Worm (Caenorhabditis elegans) whole organism, mixed stage, embryonic: ENCODE measurements around the gene dbl-1.

Source experiments
- M03D4.4 ChIP-seq: sonication (generic microtip); optimal IDR thresholded peaks from 2 replicates; lab custom pipeline; 2017; ENCODE audit warnings: mild to moderate bottlenecking, missing genetic modification characterization, missing compliant biosample characterization
- bed-3 ChIP-seq: fragments of 200-800 bp; sonication (Bioruptor generic); optimal IDR thresholded peaks from 3 replicates; lab custom pipeline; 2018; ENCODE audit warnings: mild to moderate bottlenecking, missing genetic modification characterization, moderate library complexity, missing compliant biosample characterization
- blmp-1 ChIP-seq: fragments of 150-350 bp; optimal IDR thresholded peaks from 2 replicates; lab custom pipeline; 2014; ENCODE audit warnings: missing biosample characterization, missing genetic modification characterization
- ceh-39 ChIP-seq: fragments of 150-350 bp; optimal IDR thresholded peaks from 2 replicates; lab custom pipeline; 2014; ENCODE audit warnings: missing biosample characterization, missing genetic modification characterization
- ceh-83 ChIP-seq: fragments of 200-800 bp; sonication (Bioruptor generic); optimal IDR thresholded peaks from 2 replicates; lab custom pipeline; 2018; ENCODE audit warnings: mild to moderate bottlenecking, missing genetic modification characterization, missing compliant biosample characterization
- ces-1 ChIP-seq: fragments of 150-350 bp; optimal IDR thresholded peaks from 2 replicates; lab custom pipeline; 2014; ENCODE audit warnings: missing biosample characterization, missing genetic modification reagents, missing genetic modification characterization
- cnd-1 ChIP-seq: fragments of 200-800 bp; sonication (Bioruptor generic); optimal IDR thresholded peaks from 2 replicates; lab custom pipeline; 2018; ENCODE audit warnings: mild to moderate bottlenecking, missing genetic modification characterization, missing compliant biosample characterization
- drap-1 ChIP-seq: fragments of 200-800 bp; sonication (Bioruptor generic); optimal IDR thresholded peaks from 3 replicates; lab custom pipeline; 2018; ENCODE audit warnings: mild to moderate bottlenecking, missing genetic modification characterization, missing compliant biosample characterization
- elt-1 ChIP-seq: sonication (generic microtip); optimal IDR thresholded peaks from 2 replicates; lab custom pipeline; 2017; ENCODE audit warnings: missing genetic modification characterization, mild to moderate bottlenecking, missing compliant biosample characterization, antibody characterized with exemption, moderate library complexity, borderline replicate concordance; ENCODE audit not compliant: insufficient read depth
- elt-3 ChIP-seq: fragments of 150-350 bp; optimal IDR thresholded peaks from 2 replicates; lab custom pipeline; 2014; ENCODE audit warnings: missing biosample characterization, missing genetic modification characterization
- ham-2 ChIP-seq: fragments of 200-800 bp; sonication (Bioruptor generic); optimal IDR thresholded peaks from 2 replicates; lab custom pipeline; 2018; ENCODE audit warnings: mild to moderate bottlenecking, missing genetic modification characterization, missing compliant biosample characterization
- hlh-1 ChIP-seq: fragments of 150-350 bp; optimal IDR thresholded peaks from 2 replicates; lab custom pipeline; 2014; ENCODE audit warnings: missing biosample characterization, missing genetic modification reagents, missing genetic modification characterization
- lin-13 ChIP-seq: fragments of 150-350 bp; optimal IDR thresholded peaks from 2 replicates; lab custom pipeline; 2014; ENCODE audit warnings: missing biosample characterization, missing genetic modification characterization
- lin-32 ChIP-seq: fragments of 200-800 bp; sonication (Bioruptor generic); optimal IDR thresholded peaks from 2 replicates; lab custom pipeline; 2018; ENCODE audit warnings: mild to moderate bottlenecking, missing genetic modification characterization, missing compliant biosample characterization
- lsy-2 ChIP-seq: fragments of 150-350 bp; optimal IDR thresholded peaks from 2 replicates; lab custom pipeline; 2014; ENCODE audit warnings: missing biosample characterization, missing genetic modification characterization
- mab-5 ChIP-seq: fragments of 150-350 bp; optimal IDR thresholded peaks from 2 replicates; lab custom pipeline; 2014; ENCODE audit warnings: missing biosample characterization, missing genetic modification characterization
- mep-1 ChIP-seq: fragments of 150-350 bp; optimal IDR thresholded peaks from 2 replicates; lab custom pipeline; 2017; ENCODE audit warnings: missing biosample characterization, missing genetic modification reagents, missing genetic modification characterization, inconsistent platforms
- mls-2 ChIP-seq: sonication (generic microtip); optimal IDR thresholded peaks from 2 replicates; lab custom pipeline; 2016; ENCODE audit warnings: mild to moderate bottlenecking, missing genetic modification characterization, moderate library complexity, missing compliant biosample characterization
- nhr-12 ChIP-seq: fragments of 150-350 bp; optimal IDR thresholded peaks from 2 replicates; lab custom pipeline; 2014; ENCODE audit warnings: missing biosample characterization, missing genetic modification characterization
- nhr-2 ChIP-seq: fragments of 150-350 bp; optimal IDR thresholded peaks from 2 replicates; lab custom pipeline; 2014; ENCODE audit warnings: missing biosample characterization, missing genetic modification characterization
- nhr-237 ChIP-seq: fragments of 150-350 bp; optimal IDR thresholded peaks from 2 replicates; lab custom pipeline; 2014; ENCODE audit warnings: missing biosample characterization, missing genetic modification characterization
- nhr-28 ChIP-seq: fragments of 150-350 bp; optimal IDR thresholded peaks from 2 replicates; lab custom pipeline; 2014; ENCODE audit warnings: missing biosample characterization, missing genetic modification characterization
- nhr-76 ChIP-seq: sonication (generic microtip); optimal IDR thresholded peaks from 2 replicates; lab custom pipeline; 2017; ENCODE audit warnings: missing biosample characterization, missing genetic modification characterization
- pha-4 ChIP-seq: fragments of 150-350 bp; optimal IDR thresholded peaks from 2 replicates; lab custom pipeline; 2018; ENCODE audit warnings: missing biosample characterization, missing genetic modification reagents, missing genetic modification characterization
- sem-2 ChIP-seq: fragments of 200-800 bp; sonication (Bioruptor generic); optimal IDR thresholded peaks from 2 replicates; lab custom pipeline; 2018; ENCODE audit warnings: mild to moderate bottlenecking, missing genetic modification characterization, missing compliant biosample characterization
- snpc-4 ChIP-seq: fragments of 150-350 bp; optimal IDR thresholded peaks from 2 replicates; lab custom pipeline; 2014; ENCODE audit warnings: missing biosample characterization, missing genetic modification characterization
- sptf-1 ChIP-seq: sonication (generic microtip); optimal IDR thresholded peaks from 2 replicates; lab custom pipeline; 2017; ENCODE audit warnings: mild to moderate bottlenecking, missing genetic modification characterization, moderate library complexity, missing compliant biosample characterization
- tbx-8 ChIP-seq: fragments of 200-800 bp; sonication (Bioruptor generic); optimal IDR thresholded peaks from 2 replicates; lab custom pipeline; 2018; ENCODE audit warnings: mild to moderate bottlenecking, missing genetic modification characterization, moderate library complexity, missing compliant biosample characterization
- unc-39 ChIP-seq: fragments of 150-350 bp; optimal IDR thresholded peaks from 2 replicates; lab custom pipeline; 2014; ENCODE audit warnings: missing biosample characterization, missing genetic modification characterization
- unc-62 ChIP-seq: fragments of 150-350 bp; optimal IDR thresholded peaks from 2 replicates; lab custom pipeline; 2014; ENCODE audit warnings: missing biosample characterization, missing genetic modification reagents, missing genetic modification characterization
- ztf-11 ChIP-seq: fragments of 150-350 bp; optimal IDR thresholded peaks from 2 replicates; lab custom pipeline; 2014; ENCODE audit warnings: missing biosample characterization, missing genetic modification characterization

Gene dbl-1

ce11 chrV:6783044-6783625 is 25.2 kb downstream of the dbl-1 start:
- TF ChIP-seq unc-39 (tag; lab: Kevin White, UChicago) (no peak), mls-2 (tag; lab: Kevin White, UChicago) (no peak), nhr-76 (tag; lab: Kevin White, UChicago) (no peak), lin-13 (tag; lab: Kevin White, UChicago) (no peak), hlh-1 (tag; lab: Kevin White, UChicago) (no peak), unc-62 (GFP tag; lab: Kevin White, UChicago) (no peak), nhr-2 (tag; lab: Kevin White, UChicago) (no peak), lin-32 (GFP tag; lab: Kevin White, UChicago) (no peak), ceh-39 (no peak), mep-1 (no peak), mab-5 (tag; lab: Kevin White, UChicago) (no peak)

ce11 chrV:6784853-6785492 is 27.0 kb downstream of the dbl-1 start, which contains the start of the genes spn-4 and spe-39:
spn-4 (minus strand) TSS chrV:6784903.
spe-39 (plus strand) TSS chrV:6785451.
- TF ChIP-seq tbx-8 (GFP tag; lab: Kevin White, UChicago), result no peak
- peak; percentile 47 for TF ChIP-seq nhr-237 (tag; lab: Kevin White, UChicago)
- peak; percentile 69 for TF ChIP-seq mep-1
- peak; percentile 44 for TF ChIP-seq lin-13 (tag; lab: Kevin White, UChicago)
- TF ChIP-seq sptf-1 (tag; lab: Kevin White, UChicago), result peak; percentile 69
- TF ChIP-seq hlh-1 (tag; lab: Kevin White, UChicago), result peak; percentile 26
- TF ChIP-seq ces-1 (GFP tag; lab: Kevin White, UChicago), result peak; percentile 79
- no peak for TF ChIP-seq drap-1 (GFP tag; lab: Kevin White, UChicago)
- TF ChIP-seq lsy-2 (tag; lab: Kevin White, UChicago), result peak; percentile 49
- TF ChIP-seq unc-39 (tag; lab: Kevin White, UChicago), result no peak
- no peak for TF ChIP-seq sem-2 (GFP tag; lab: Kevin White, UChicago)
- TF ChIP-seq lin-32 (GFP tag; lab: Kevin White, UChicago), result no peak
- TF ChIP-seq ztf-11 (tag; lab: Kevin White, UChicago), result peak; percentile 50
- TF ChIP-seq mab-5 (tag; lab: Kevin White, UChicago), result peak; percentile 48
- TF ChIP-seq ham-2, result peak; percentile 15
- TF ChIP-seq nhr-12 (tag; lab: Kevin White, UChicago), result peak; percentile 38
- TF ChIP-seq M03D4.4 (tag; lab: Kevin White, UChicago), result peak; percentile 49
- TF ChIP-seq elt-1 (tag; lab: Kevin White, UChicago), result peak; percentile 6
- TF ChIP-seq ceh-39, result peak; percentile 13
- no peak for TF ChIP-seq snpc-4 (tag; lab: Kevin White, UChicago)
- TF ChIP-seq pha-4 (tag; lab: Kevin White, UChicago), result no peak
- TF ChIP-seq ceh-83, result no peak
- TF ChIP-seq blmp-1 (tag; lab: Kevin White, UChicago), result peak; percentile 30
- no peak for TF ChIP-seq bed-3 (GFP tag; lab: Kevin White, UChicago)
- peak; percentile 29 for TF ChIP-seq nhr-2 (tag; lab: Kevin White, UChicago)
- no peak for TF ChIP-seq nhr-76 (tag; lab: Kevin White, UChicago)
- TF ChIP-seq nhr-28, result no peak

- TF ChIP-seq ceh-39, result no peak
- no peak for TF ChIP-seq sem-2 (GFP tag; lab: Kevin White, UChicago)
- no peak for TF ChIP-seq cnd-1 (tag; lab: Kevin White, UChicago)
- no peak for TF ChIP-seq mab-5 (tag; lab: Kevin White, UChicago)
- TF ChIP-seq pha-4 (tag; lab: Kevin White, UChicago), result no peak
- TF ChIP-seq nhr-237 (tag; lab: Kevin White, UChicago), result no peak
- TF ChIP-seq lin-32 (GFP tag; lab: Kevin White, UChicago), result no peak
- TF ChIP-seq ham-2, result no peak
- no peak for TF ChIP-seq lin-13 (tag; lab: Kevin White, UChicago)
- no peak for TF ChIP-seq lsy-2 (tag; lab: Kevin White, UChicago)
- TF ChIP-seq snpc-4 (tag; lab: Kevin White, UChicago), result no peak
- TF ChIP-seq nhr-2 (tag; lab: Kevin White, UChicago), result no peak
- TF ChIP-seq nhr-12 (tag; lab: Kevin White, UChicago), result no peak
- TF ChIP-seq nhr-76 (tag; lab: Kevin White, UChicago), result no peak
- TF ChIP-seq elt-3 (tag; lab: Kevin White, UChicago), result no peak
- no peak for TF ChIP-seq ceh-83
- TF ChIP-seq, all 35 proteins: peak for 0
These were observed 30.0 kb downstream of the dbl-1 start, which contains the start of gene ZC404.2 for ce11 chrV:6787906-6788430. ZC404.2 (plus strand) TSS chrV:6787952.
